Fruit fly (Drosophila melanogaster) whole organism: ENCODE data around the gene nol.
"Not testable (repeated sequence)": the region's sequence is repeated elsewhere in the genome, so short reads cannot be mapped to it uniquely, and the experiment has no call there.

Experiments used
- CG8478 ChIP-seq: fragments of >200 bp; optimal IDR thresholded peaks from 2 replicates; lab custom pipeline; 2018; ENCODE audit warnings: inconsistent platforms
- Dll ChIP-seq: fragments of >200 bp; optimal IDR thresholded peaks from 2 replicates; lab custom pipeline; 2017
- EcR ChIP-seq, 2 experiments: fragments of >200 bp; optimal IDR thresholded peaks; 2 replicates each; lab custom pipeline; 2017; ENCODE audit warnings: missing biosample characterization in 2 of 2, missing genetic modification characterization in 2 of 2, missing genetic modification reagents in 2 of 2
- pan ChIP-seq: fragments of >200 bp; optimal IDR thresholded peaks from 2 replicates; lab custom pipeline; 2017
- psq ChIP-seq: fragments of >200 bp; optimal IDR thresholded peaks from 2 replicates; lab custom pipeline; 2017
- usp ChIP-seq: fragments of >200 bp; optimal IDR thresholded peaks from 2 replicates; lab custom pipeline; 2017; ENCODE audit warnings: missing biosample characterization, missing genetic modification characterization, mixed read lengths

dm6 chr3L:11132055-11132454 is 1.4 kb downstream of the nol start, which contains the start of gene CG32074:
- not testable (repeated sequence) for TF ChIP-seq EcR (GFP tag; optimal IDR thresholded peaks at IDR 0.05; lab: Kevin White, UChicago); Dll (lab: Kevin White, UChicago); pan (lab: Kevin White, UChicago); psq; CG8478 (lab: Kevin White, UChicago); usp (GFP tag; lab: Kevin White, UChicago)
